Fruit fly (Drosophila melanogaster) whole organism, embryonic: ENCODE results near the gene Send1.

ENCODE experiments used
- Awh ChIP-seq: fragments of 200-800 bp; sonication (Bioruptor generic); IDR thresholded peaks from 2 replicates; pipeline ENCODE4, ENCODE4 v1.3.6; 2022; ENCODE audit warnings: missing biosample characterization, missing genetic modification characterization
- Blimp-1 ChIP-seq: fragments of 200-800 bp; sonication (Bioruptor generic); optimal IDR thresholded peaks from 3 replicates; lab custom pipeline; 2018; ENCODE audit warnings: missing biosample characterization, missing genetic modification characterization, mild to moderate bottlenecking, moderate library complexity, missing genetic modification reagents
- CG11093 ChIP-seq: fragments of 200-800 bp; sonication (Bioruptor generic); IDR thresholded peaks from 3 replicates; pipeline ENCODE4 v1.3.6; 2022; ENCODE audit warnings: missing biosample characterization, missing genetic modification characterization
- CG12104 ChIP-seq: fragments of 200-800 bp; sonication (Bioruptor generic); optimal IDR thresholded peaks from 3 replicates; lab custom pipeline; 2016; ENCODE audit warnings: missing biosample characterization, missing genetic modification characterization
- CG12155 ChIP-seq: fragments of 200-800 bp; sonication (Bioruptor generic); optimal IDR thresholded peaks from 3 replicates; lab custom pipeline; 2016; ENCODE audit warnings: missing biosample characterization, missing genetic modification characterization
- CG12219 ChIP-seq: fragments of 200-800 bp; sonication (Bioruptor generic); optimal IDR thresholded peaks from 3 replicates; lab custom pipeline; 2018; ENCODE audit warnings: missing biosample characterization, mild to moderate bottlenecking, missing genetic modification characterization
- CG12299 ChIP-seq: fragments of 200-800 bp; sonication (Bioruptor generic); optimal IDR thresholded peaks from 2 replicates; lab custom pipeline; 2018; ENCODE audit warnings: missing biosample characterization, mild to moderate bottlenecking, missing genetic modification characterization
- CG14014 ChIP-seq: fragments of 200-800 bp; sonication (Bioruptor generic); IDR thresholded peaks from 2 replicates; pipeline ENCODE4 v1.3.6; 2022; ENCODE audit warnings: missing biosample characterization, missing genetic modification characterization
- CG16779 ChIP-seq: fragments of 200-800 bp; sonication (Bioruptor generic); IDR thresholded peaks from 2 replicates; pipeline ENCODE4 v1.3.6; 2022; ENCODE audit warnings: missing biosample characterization, missing genetic modification characterization
- CG16863 ChIP-seq: fragments of 200-800 bp; sonication (Bioruptor generic); optimal IDR thresholded peaks from 3 replicates; lab custom pipeline; 2016; ENCODE audit warnings: missing biosample characterization, missing genetic modification characterization
- CG2199 ChIP-seq: fragments of 200-800 bp; sonication (Bioruptor generic); IDR thresholded peaks from 3 replicates; pipeline ENCODE4 v1.3.6; 2022; ENCODE audit warnings: missing biosample characterization, missing genetic modification characterization
- CG3163 ChIP-seq: fragments of 200-800 bp; sonication (Bioruptor generic); optimal IDR thresholded peaks from 3 replicates; lab custom pipeline; 2016; ENCODE audit warnings: missing biosample characterization, missing genetic modification characterization
- CG3407 ChIP-seq: fragments of 200-800 bp; sonication (Bioruptor generic); optimal IDR thresholded peaks from 2 replicates; lab custom pipeline; 2018; ENCODE audit warnings: missing biosample characterization, mild to moderate bottlenecking, missing genetic modification characterization
- CG5180 ChIP-seq: fragments of 200-800 bp; sonication (Bioruptor generic); optimal IDR thresholded peaks from 3 replicates; lab custom pipeline; 2017; ENCODE audit warnings: missing biosample characterization, missing genetic modification characterization, mild to moderate bottlenecking, moderate library complexity, missing genetic modification reagents
- CG7357 ChIP-seq: fragments of 200-800 bp; sonication (Bioruptor generic); IDR thresholded peaks from 3 replicates; pipeline ENCODE4 v1.3.6; 2022; ENCODE audit warnings: missing biosample characterization, missing genetic modification characterization
- CG7987 ChIP-seq: fragments of 200-800 bp; sonication (Bioruptor generic); optimal IDR thresholded peaks from 2 replicates; lab custom pipeline; 2018; ENCODE audit warnings: missing biosample characterization, mild to moderate bottlenecking, missing genetic modification characterization, moderate library complexity
- CG8089 ChIP-seq: fragments of 200-800 bp; sonication (Bioruptor generic); optimal IDR thresholded peaks from 3 replicates; lab custom pipeline; 2016; ENCODE audit warnings: missing biosample characterization, missing genetic modification characterization
- CG8924 ChIP-seq: fragments of 200-800 bp; optimal IDR thresholded peaks from 3 replicates; lab custom pipeline; 2019; ENCODE audit warnings: missing biosample characterization, mild to moderate bottlenecking, missing genetic modification characterization, moderate library complexity
- Dad ChIP-seq: fragments of 200-800 bp; sonication (Bioruptor generic); optimal IDR thresholded peaks from 3 replicates; lab custom pipeline; 2016; ENCODE audit warnings: missing biosample characterization, missing genetic modification characterization
- Dip2 ChIP-seq: fragments of 200-800 bp; sonication (Bioruptor generic); IDR thresholded peaks from 2 replicates; pipeline ENCODE4 v1.3.6; 2022; ENCODE audit warnings: missing biosample characterization, missing genetic modification characterization
- Doc2 ChIP-seq: fragments of 200-800 bp; sonication (Bioruptor generic); IDR thresholded peaks from 2 replicates; pipeline ENCODE4 v1.3.6; 2022; ENCODE audit warnings: missing biosample characterization, missing genetic modification characterization
- Elba2 ChIP-seq: fragments of 200-800 bp; sonication (Bioruptor generic); optimal IDR thresholded peaks from 3 replicates; lab custom pipeline; 2016; ENCODE audit warnings: missing biosample characterization, missing genetic modification characterization
- Ets97D ChIP-seq: fragments of 200-800 bp; sonication (Bioruptor generic); optimal IDR thresholded peaks from 3 replicates; lab custom pipeline; 2016; ENCODE audit warnings: missing biosample characterization, missing genetic modification characterization
- Fer2 ChIP-seq: fragments of 200-800 bp; sonication (Bioruptor generic); optimal IDR thresholded peaks from 2 replicates; lab custom pipeline; 2018; ENCODE audit warnings: missing biosample characterization, mild to moderate bottlenecking, missing genetic modification characterization, moderate library complexity
- Gsc ChIP-seq: fragments of 200-800 bp; sonication (Bioruptor generic); IDR thresholded peaks from 2 replicates; pipeline ENCODE4 v1.3.6; 2022; ENCODE audit warnings: missing biosample characterization, missing genetic modification characterization
- Gug ChIP-seq: fragments of 200-800 bp; sonication (Bioruptor generic); IDR thresholded peaks from 4 replicates; pipeline ENCODE4 v1.3.6; 2022; ENCODE audit warnings: missing biosample characterization, missing genetic modification characterization
- HHEX ChIP-seq: fragments of 200-800 bp; sonication (Bioruptor generic); optimal IDR thresholded peaks from 3 replicates; lab custom pipeline; 2017; ENCODE audit warnings: missing biosample characterization, mild to moderate bottlenecking, missing genetic modification characterization, missing genetic modification reagents
- HLH4C ChIP-seq: fragments of 200-800 bp; sonication (Bioruptor generic); IDR thresholded peaks from 3 replicates; pipeline ENCODE4 v1.3.6; 2022; ENCODE audit warnings: missing biosample characterization, missing genetic modification characterization; ENCODE audit not compliant: partially characterized antibody
- HLH54F ChIP-seq: fragments of 200-800 bp; sonication (Bioruptor generic); optimal IDR thresholded peaks from 3 replicates; lab custom pipeline; 2016; ENCODE audit warnings: missing biosample characterization, missing genetic modification characterization
- MBD-R2 ChIP-seq: fragments of 200-800 bp; sonication (Bioruptor generic); IDR thresholded peaks from 2 replicates; pipeline ENCODE4 v1.3.6; 2022; ENCODE audit warnings: missing biosample characterization, missing genetic modification characterization
- Side ChIP-seq: fragments of 200-800 bp; sonication (Bioruptor generic); optimal IDR thresholded peaks from 2 replicates; lab custom pipeline; 2016; ENCODE audit warnings: missing biosample characterization, missing genetic modification characterization
- Sox100B ChIP-seq: fragments of 200-800 bp; sonication (Bioruptor generic); optimal IDR thresholded peaks from 3 replicates; lab custom pipeline; 2018; ENCODE audit warnings: missing biosample characterization, mild to moderate bottlenecking, missing genetic modification characterization
- Ssrp ChIP-seq: fragments of 200-800 bp; sonication (Bioruptor generic); optimal IDR thresholded peaks from 2 replicates; lab custom pipeline; 2018; ENCODE audit warnings: missing biosample characterization, mild to moderate bottlenecking, missing genetic modification characterization, moderate library complexity
- Stat92E ChIP-seq, 3 experiments: fragments of >200 bp in 2 of 3; fragments of 200-800 bp in 1 of 3; sonication (Bioruptor generic) in 1 of 3; optimal IDR thresholded peaks; 2 replicates each; lab custom pipeline; 2017 to 2019; ENCODE audit warnings: missing biosample characterization in 3 of 3, missing genetic modification characterization in 3 of 3, mild to moderate bottlenecking in 1 of 3, moderate library complexity in 1 of 3
- Taf1 ChIP-seq: fragments of 200-800 bp; sonication (Bioruptor generic); IDR thresholded peaks from 2 replicates; pipeline ENCODE4 v1.3.6; 2022; ENCODE audit warnings: missing biosample characterization, missing genetic modification characterization
- amos ChIP-seq: fragments of 200-800 bp; sonication (Bioruptor generic); IDR thresholded peaks from 2 replicates; pipeline ENCODE4 v1.3.6; 2022; ENCODE audit warnings: missing biosample characterization, missing genetic modification characterization; ENCODE audit not compliant: partially characterized antibody
- ara ChIP-seq: fragments of 200-800 bp; sonication (Bioruptor generic); IDR thresholded peaks from 2 replicates; pipeline ENCODE4 v1.3.6; 2022; ENCODE audit warnings: missing biosample characterization, missing genetic modification characterization
- dan ChIP-seq: fragments of 200-800 bp; sonication (Bioruptor generic); IDR thresholded peaks from 2 replicates; pipeline ENCODE4 v1.3.6; 2022; ENCODE audit warnings: missing biosample characterization, missing genetic modification characterization
- dm ChIP-seq: fragments of 200-800 bp; sonication (Bioruptor generic); optimal IDR thresholded peaks from 3 replicates; lab custom pipeline; 2016; ENCODE audit warnings: missing biosample characterization, missing genetic modification characterization
- dmrt11E ChIP-seq: fragments of 200-800 bp; sonication (Bioruptor generic); optimal IDR thresholded peaks from 3 replicates; lab custom pipeline; 2018; ENCODE audit warnings: missing biosample characterization, mild to moderate bottlenecking, missing genetic modification characterization, moderate library complexity
- eve ChIP-seq, 2 experiments: fragments of >200 bp; optimal IDR thresholded peaks; 2 replicates each; lab custom pipeline; 2017; ENCODE audit warnings: missing biosample characterization in 2 of 2, missing genetic modification characterization in 2 of 2
- inv ChIP-seq: fragments of 200-800 bp; sonication (Bioruptor generic); IDR thresholded peaks from 2 replicates; pipeline ENCODE4 v1.3.6; 2022; ENCODE audit warnings: missing biosample characterization, missing genetic modification characterization; ENCODE audit not compliant: partially characterized antibody
- prd ChIP-seq, 3 experiments: fragments of >200 bp in 2 of 3; fragments of 200-800 bp in 1 of 3; sonication (Bioruptor generic) in 1 of 3; optimal IDR thresholded peaks in 2 of 3; IDR thresholded peaks in 1 of 3; 2 replicates in 2 of 3; 3 replicates in 1 of 3; pipeline versions ENCODE4 v1.3.6 to Lab custom; 2017 to 2022; ENCODE audit warnings: missing biosample characterization in 1 of 3, missing genetic modification characterization in 1 of 3
- pum ChIP-seq: fragments of 200-800 bp; sonication (Bioruptor generic); optimal IDR thresholded peaks from 2 replicates; lab custom pipeline; 2016; ENCODE audit warnings: missing biosample characterization, missing genetic modification characterization
- pzg ChIP-seq: fragments of 200-800 bp; sonication (Bioruptor generic); optimal IDR thresholded peaks from 3 replicates; lab custom pipeline; 2018; ENCODE audit warnings: missing biosample characterization, mild to moderate bottlenecking, missing genetic modification characterization, moderate library complexity
- row ChIP-seq: fragments of 200-800 bp; sonication (Bioruptor generic); IDR thresholded peaks from 3 replicates; pipeline ENCODE4 v1.3.6; 2022; ENCODE audit warnings: missing biosample characterization, missing genetic modification characterization
- sim ChIP-seq: fragments of 200-800 bp; sonication (Bioruptor generic); IDR thresholded peaks from 2 replicates; pipeline ENCODE4 v1.3.6; 2022; ENCODE audit warnings: missing biosample characterization, missing genetic modification characterization
- sima ChIP-seq: fragments of 200-800 bp; sonication (Bioruptor generic); optimal IDR thresholded peaks from 2 replicates; lab custom pipeline; 2016; ENCODE audit warnings: missing biosample characterization, missing genetic modification characterization
- sna ChIP-seq: fragments of 200-800 bp; sonication (Bioruptor generic); IDR thresholded peaks from 2 replicates; pipeline ENCODE4 v1.3.6; 2022; ENCODE audit warnings: missing biosample characterization, missing genetic modification characterization; ENCODE audit not compliant: partially characterized antibody
- zen ChIP-seq: fragments of 200-800 bp; sonication (Bioruptor generic); optimal IDR thresholded peaks from 3 replicates; lab custom pipeline; 2018; ENCODE audit warnings: missing biosample characterization, mild to moderate bottlenecking, missing genetic modification characterization, moderate library complexity
- zen2 ChIP-seq: fragments of 200-800 bp; sonication (Bioruptor generic); IDR thresholded peaks from 3 replicates; pipeline ENCODE4 v1.3.6; 2022; ENCODE audit warnings: missing biosample characterization, missing genetic modification characterization; ENCODE audit not compliant: partially characterized antibody

The Send1 gene

DNA sequence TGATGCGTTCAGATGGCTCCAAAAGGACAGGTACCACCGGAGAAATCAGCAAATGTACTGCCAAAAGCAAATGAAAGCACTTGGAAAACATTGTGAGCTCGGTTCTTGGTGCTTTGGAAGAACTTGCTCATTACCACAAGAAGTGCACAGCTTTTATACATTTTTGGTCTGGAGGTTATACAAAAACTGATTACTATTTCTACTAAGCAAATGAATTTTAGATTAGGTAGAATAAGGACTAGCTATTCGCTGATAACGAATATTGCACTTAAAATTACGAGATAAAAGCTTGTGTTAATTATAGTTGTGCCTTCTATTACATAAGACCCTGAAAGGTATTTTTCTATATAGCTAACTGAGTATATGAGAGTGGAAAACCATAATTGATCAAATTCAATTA lies at the start of gene Send1:
Gene Send1 (minus strand): TSS at position 101 of the 400 bp plus-strand sequence.
- TF ChIP-seq CG12219 (GFP tag; lab: Kevin White, UChicago) = no peak
- no peak for TF ChIP-seq Stat92E (GFP tag; optimal IDR thresholded peaks at IDR 0.05; lab: Kevin White, UChicago)
- TF ChIP-seq CG5180 = no peak
- TF ChIP-seq MBD-R2 (GFP tag; lab: Robert Waterston, UW) = no peak
- TF ChIP-seq sima = no peak
- no peak for TF ChIP-seq amos
- TF ChIP-seq Side (GFP tag; lab: Kevin White, UChicago) = no peak
- no peak for TF ChIP-seq inv (GFP tag; lab: Robert Waterston, UW)
- TF ChIP-seq dmrt11E = no peak
- no peak for TF ChIP-seq CG16779 (GFP tag; lab: Robert Waterston, UW)
- TF ChIP-seq CG3163 = no peak
- TF ChIP-seq CG2199 (GFP tag; lab: Robert Waterston, UW) = no peak
- no peak for TF ChIP-seq CG11093 (GFP tag; lab: Robert Waterston, UW)
- TF ChIP-seq ara (GFP tag; lab: Robert Waterston, UW) = no peak
- TF ChIP-seq CG8924 (tag; lab: Kevin White, UChicago) = no peak
- TF ChIP-seq pzg (GFP tag; lab: Kevin White, UChicago) = no peak
- no peak for TF ChIP-seq HLH4C (GFP tag; lab: Robert Waterston, UW)
- TF ChIP-seq zen2 = no peak
- no peak for TF ChIP-seq row (GFP tag; lab: Robert Waterston, UW)
- TF ChIP-seq, all 482 proteins: peak for 0

DNA sequence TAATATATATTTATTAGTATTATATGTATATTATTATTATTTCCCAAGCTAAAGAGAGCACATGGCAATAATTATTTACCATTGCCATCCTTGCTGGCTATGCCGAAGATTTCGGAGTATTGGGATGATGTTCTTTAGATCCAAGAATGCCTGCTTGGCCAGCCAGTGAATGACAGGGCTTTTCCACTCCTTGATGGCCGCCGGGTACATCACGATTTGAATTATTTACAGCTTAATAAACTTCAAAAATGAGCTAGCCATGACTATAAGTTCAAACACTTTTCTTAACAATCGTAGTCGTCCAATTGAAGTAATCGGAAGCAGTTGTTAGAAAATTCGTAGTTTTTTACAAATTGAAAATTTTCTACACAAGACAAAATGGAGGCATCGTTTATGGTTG lies 45.0 kb upstream of the Send1 start, which contains the start of gene CG31949:
Gene CG31949 (plus strand): TSS at position 301 of the 400 bp plus-strand sequence.
- TF ChIP-seq CG8089 (GFP tag; lab: Kevin White, UChicago) (no peak), Doc2 (GFP tag; lab: Robert Waterston, UW) (no peak), CG12104 (no peak), CG14014 (GFP tag; lab: Robert Waterston, UW) (no peak), dm (GFP tag; lab: Kevin White, UChicago) (no peak), CG7987 (GFP tag; lab: Kevin White, UChicago) (no peak), CG7357 (no peak), Sox100B (GFP tag; lab: Kevin White, UChicago) (no peak), Ets97D (GFP tag; lab: Kevin White, UChicago) (no peak), pum (no peak), sim (GFP tag; lab: Robert Waterston, UW) (no peak), pzg (GFP tag; lab: Kevin White, UChicago) (no peak), Taf1 (no peak), CG12299 (tag; lab: Kevin White, UChicago) (no peak), zen (tag; lab: Kevin White, UChicago) (no peak), Fer2 (tag; lab: Kevin White, UChicago) (no peak), CG12155 (GFP tag; lab: Kevin White, UChicago) (no peak)
- TF ChIP-seq, all 482 proteins: peak for 0

DNA sequence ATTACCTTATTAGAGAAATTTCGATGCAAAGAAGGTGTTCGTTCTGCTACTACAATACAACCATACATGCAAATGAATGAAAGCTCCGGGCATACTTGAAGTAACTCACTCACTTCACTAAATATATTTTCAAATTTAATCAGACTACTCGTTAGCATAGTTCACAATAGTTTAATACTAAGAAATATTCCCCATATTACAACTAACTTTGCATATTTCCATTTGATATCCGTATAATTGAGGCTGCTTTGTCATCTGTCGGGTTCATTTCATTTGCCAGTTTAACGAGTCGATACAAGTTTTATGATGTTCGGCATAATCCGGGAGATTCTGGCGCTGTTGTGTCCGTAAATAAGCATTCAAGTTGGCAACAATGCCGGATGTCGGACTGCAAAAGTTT lies 35.8 kb upstream of the Send1 start, which contains the start of gene robl22E:
Gene robl22E (minus strand): TSS at position 101 of the 400 bp plus-strand sequence.
- TF ChIP-seq Awh (GFP tag; lab: Robert Waterston, UW) = no peak
- TF ChIP-seq HLH54F (GFP tag; lab: Kevin White, UChicago) = no peak
- no peak for TF ChIP-seq Dad
- TF ChIP-seq CG3407 (GFP tag; lab: Kevin White, UChicago) = no peak
- TF ChIP-seq Ssrp (tag; lab: Kevin White, UChicago) = no peak
- no peak for TF ChIP-seq Gug
- no peak for TF ChIP-seq Gsc
- no peak for TF ChIP-seq HHEX (GFP tag; lab: Kevin White, UChicago)
- TF ChIP-seq Blimp-1 (GFP tag; lab: Kevin White, UChicago) = no peak
- TF ChIP-seq Dip2 (GFP tag; lab: Robert Waterston, UW) = no peak
- no peak for TF ChIP-seq prd (optimal IDR thresholded peaks at IDR 0.05; lab: Kevin White, UChicago)
- TF ChIP-seq prd (GFP tag; IDR thresholded peaks at IDR 0.05; lab: Robert Waterston, UW) = no peak
- no peak for TF ChIP-seq eve (GFP tag; optimal IDR thresholded peaks at IDR 0.05; lab: Kevin White, UChicago)
- TF ChIP-seq Elba2 (GFP tag; lab: Kevin White, UChicago) = no peak
- TF ChIP-seq CG16863 = no peak
- no peak for TF ChIP-seq dan (GFP tag; lab: Robert Waterston, UW)
- TF ChIP-seq sna = no peak
